Worm (Caenorhabditis elegans): ENCODE results near the gene unc-5.
A peak's percentile ranks its signal among the peaks of the same experiment; 100 is the strongest.

The unc-5 gene

ce11 chrIV:5554168-5554567 lies 26.0 kb upstream of the unc-5 start:
- TF ChIP-seq ceh-36 (tag; optimal IDR thresholded peaks at IDR 0.05) (no peak), hmg-4 (GFP tag; optimal IDR thresholded peaks at IDR 0.05) (no peak), hnd-1 (tag; optimal IDR thresholded peaks at IDR 0.05) (no peak), ceh-13 (GFP tag; optimal IDR thresholded peaks at IDR 0.05) (no peak), tbx-37 (GFP tag; conservative IDR thresholded peaks at IDR 0.05) (no peak)

- TF ChIP-seq sea-1 (GFP tag; conservative IDR thresholded peaks at IDR 0.05) = no peak
- TF ChIP-seq tbx-11 (GFP tag; IDR thresholded peaks at IDR 0.05) = no peak
- TF ChIP-seq hmg-4 (GFP tag; optimal IDR thresholded peaks at IDR 0.05) = no peak
- TF ChIP-seq flt-1 (GFP tag; IDR thresholded peaks at IDR 0.05) = no peak
- TF ChIP-seq scrt-1 (GFP tag; IDR thresholded peaks at IDR 0.05) = no peak
- TF ChIP-seq ets-7 (tag; optimal IDR thresholded peaks at IDR 0.05) = no peak
- no peak for TF ChIP-seq tbx-37 (GFP tag; conservative IDR thresholded peaks at IDR 0.05)
- TF ChIP-seq ceh-13 (GFP tag; optimal IDR thresholded peaks at IDR 0.05) = no peak
- no peak for TF ChIP-seq hnd-1 (tag; optimal IDR thresholded peaks at IDR 0.05)
- TF ChIP-seq B0310.2 (tag; optimal IDR thresholded peaks at IDR 0.05) = no peak
- no peak for TF ChIP-seq tra-4 (tag; optimal IDR thresholded peaks at IDR 0.05)
- TF ChIP-seq ama-1 (optimal IDR thresholded peaks at IDR 0.05) = no peak
- TF ChIP-seq hmbx-1 (tag; optimal IDR thresholded peaks at IDR 0.05) = no peak
- no peak for TF ChIP-seq pes-1 (GFP tag; IDR thresholded peaks at IDR 0.05)
These were observed 22.6 kb upstream of the unc-5 start, which contains the start of gene ari-2 for ce11 chrIV:5550676-5551184. ari-2 (plus strand) TSS chrIV:5551134.

- TF ChIP-seq ceh-13 (GFP tag; optimal IDR thresholded peaks at IDR 0.05) = no peak
- no peak for TF ChIP-seq aly-1 (tag; optimal IDR thresholded peaks at IDR 0.05)
- no peak for TF ChIP-seq scrt-1 (GFP tag; IDR thresholded peaks at IDR 0.05)
- TF ChIP-seq tbx-11 (GFP tag; IDR thresholded peaks at IDR 0.05) = no peak
- TF ChIP-seq pes-1 (GFP tag; IDR thresholded peaks at IDR 0.05) = no peak
- no peak for TF ChIP-seq flt-1 (GFP tag; IDR thresholded peaks at IDR 0.05)
- no peak for TF ChIP-seq hmg-4 (GFP tag; optimal IDR thresholded peaks at IDR 0.05)
- no peak for TF ChIP-seq ets-7 (tag; optimal IDR thresholded peaks at IDR 0.05)
- TF ChIP-seq B0310.2 (tag; optimal IDR thresholded peaks at IDR 0.05) = no peak
- no peak for TF ChIP-seq tbx-37 (GFP tag; conservative IDR thresholded peaks at IDR 0.05)
- no peak for TF ChIP-seq ama-1 (optimal IDR thresholded peaks at IDR 0.05)
- no peak for TF ChIP-seq F13C5.2 (tag; optimal IDR thresholded peaks at IDR 0.05)
- no peak for TF ChIP-seq hmbx-1 (tag; optimal IDR thresholded peaks at IDR 0.05)
- no peak for TF ChIP-seq ceh-36 (tag; optimal IDR thresholded peaks at IDR 0.05)
These were observed 20.7 kb upstream of the unc-5 start for ce11 chrIV:5548843-5549242.

ce11 chrIV:5544609-5545214 lies 16.6 kb upstream of the unc-5 start, which contains the start of gene cec-6:
cec-6 (plus strand) TSS chrIV:5544860.
- TF ChIP-seq hmbx-1 (tag; optimal IDR thresholded peaks at IDR 0.05) (no peak), sea-1 (GFP tag; conservative IDR thresholded peaks at IDR 0.05) (no peak), ets-7 (tag; optimal IDR thresholded peaks at IDR 0.05) (no peak), B0310.2 (tag; optimal IDR thresholded peaks at IDR 0.05) (no peak), pes-1 (GFP tag; IDR thresholded peaks at IDR 0.05) (no peak), ceh-13 (GFP tag; optimal IDR thresholded peaks at IDR 0.05) (no peak), hmg-4 (GFP tag; optimal IDR thresholded peaks at IDR 0.05) (no peak), hnd-1 (tag; optimal IDR thresholded peaks at IDR 0.05) (no peak), scrt-1 (GFP tag; IDR thresholded peaks at IDR 0.05) (no peak), aly-1 (tag; optimal IDR thresholded peaks at IDR 0.05) (no peak), ceh-36 (tag; optimal IDR thresholded peaks at IDR 0.05) (no peak), F13C5.2 (tag; optimal IDR thresholded peaks at IDR 0.05) (no peak), tra-4 (tag; optimal IDR thresholded peaks at IDR 0.05) (no peak), ama-1 (optimal IDR thresholded peaks at IDR 0.05) (no peak), tbx-11 (GFP tag; IDR thresholded peaks at IDR 0.05) (no peak), flt-1 (GFP tag; IDR thresholded peaks at IDR 0.05) (no peak), tbx-37 (GFP tag; conservative IDR thresholded peaks at IDR 0.05) (no peak)

ce11 chrIV:5541285-5541684 lies 13.1 kb upstream of the unc-5 start, which contains the start of gene tebp-2:
tebp-2 (plus strand) TSS chrIV:5541627.
- TF ChIP-seq sea-1 (GFP tag; conservative IDR thresholded peaks at IDR 0.05) (no peak), tbx-11 (GFP tag; IDR thresholded peaks at IDR 0.05) (no peak), scrt-1 (GFP tag; IDR thresholded peaks at IDR 0.05) (no peak), pes-1 (GFP tag; IDR thresholded peaks at IDR 0.05) (no peak), hmbx-1 (tag; optimal IDR thresholded peaks at IDR 0.05) (no peak), ceh-13 (GFP tag; optimal IDR thresholded peaks at IDR 0.05) (no peak), F13C5.2 (tag; optimal IDR thresholded peaks at IDR 0.05) (no peak), tra-4 (tag; optimal IDR thresholded peaks at IDR 0.05) (no peak)

- TF ChIP-seq B0310.2 (tag; optimal IDR thresholded peaks at IDR 0.05) = no peak
- peak; percentile 30 for TF ChIP-seq hmg-4 (GFP tag; optimal IDR thresholded peaks at IDR 0.05)
- no peak for TF ChIP-seq tra-4 (tag; optimal IDR thresholded peaks at IDR 0.05)
- TF ChIP-seq ets-7 (tag; optimal IDR thresholded peaks at IDR 0.05) = no peak
- TF ChIP-seq tbx-37 (GFP tag; conservative IDR thresholded peaks at IDR 0.05) = no peak
- TF ChIP-seq hmbx-1 (tag; optimal IDR thresholded peaks at IDR 0.05) = no peak
- no peak for TF ChIP-seq aly-1 (tag; optimal IDR thresholded peaks at IDR 0.05)
- no peak for TF ChIP-seq sea-1 (GFP tag; conservative IDR thresholded peaks at IDR 0.05)
- TF ChIP-seq F13C5.2 (tag; optimal IDR thresholded peaks at IDR 0.05) = peak; percentile 29
These were observed 9.8 kb upstream of the unc-5 start, which contains the start of the genes fem-1 and drp-1 for ce11 chrIV:5537813-5538538. fem-1 (minus strand) TSS chrIV:5537962. drp-1 (plus strand) TSS chrIV:5538488.

- TF ChIP-seq hnd-1 (tag; optimal IDR thresholded peaks at IDR 0.05) (no peak), tra-4 (tag; optimal IDR thresholded peaks at IDR 0.05) (no peak), hmg-4 (GFP tag; optimal IDR thresholded peaks at IDR 0.05) (no peak), ceh-13 (GFP tag; optimal IDR thresholded peaks at IDR 0.05) (no peak), scrt-1 (GFP tag; IDR thresholded peaks at IDR 0.05) (no peak), tbx-11 (GFP tag; IDR thresholded peaks at IDR 0.05) (no peak), ama-1 (optimal IDR thresholded peaks at IDR 0.05) (no peak), aly-1 (tag; optimal IDR thresholded peaks at IDR 0.05) (no peak), tbx-37 (GFP tag; conservative IDR thresholded peaks at IDR 0.05) (no peak), flt-1 (GFP tag; IDR thresholded peaks at IDR 0.05) (no peak), hmbx-1 (tag; optimal IDR thresholded peaks at IDR 0.05) (no peak), pes-1 (GFP tag; IDR thresholded peaks at IDR 0.05) (no peak), ceh-36 (tag; optimal IDR thresholded peaks at IDR 0.05) (no peak)
These were observed 7.6 kb upstream of the unc-5 start for ce11 chrIV:5535780-5536179.
